Worm (Caenorhabditis elegans): ENCODE results near the gene vps-39.
"Not testable (repeated sequence)": the region's sequence is repeated elsewhere in the genome, so short reads cannot be mapped to it uniquely, and the experiment has no call there.

DNA sequence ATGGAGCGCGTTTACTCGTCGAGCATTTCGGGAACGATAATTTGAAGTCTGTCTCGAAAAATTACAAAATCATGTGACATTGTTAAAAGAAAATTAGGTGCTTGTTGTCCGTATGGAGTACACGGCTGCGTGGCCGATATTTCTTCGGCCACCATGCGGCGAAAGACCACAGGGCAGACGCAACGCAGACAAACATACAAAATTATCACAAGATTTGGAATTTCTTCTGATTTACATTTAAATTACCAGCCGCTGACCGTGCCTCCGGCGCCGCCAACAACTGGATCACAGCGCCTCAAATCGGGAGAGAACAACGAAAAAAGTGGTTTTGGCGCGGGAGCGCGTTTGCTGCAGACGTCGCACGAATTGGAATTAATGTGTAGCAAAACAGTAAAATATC is 16.9 kb upstream of the vps-39 start:
- not testable (repeated sequence) for TF ChIP-seq sea-2 (GFP tag; optimal IDR thresholded peaks at IDR 0.05); ztf-11 (tag; optimal IDR thresholded peaks at IDR 0.05); nhr-67 (tag; optimal IDR thresholded peaks at IDR 0.05); ama-1 (optimal IDR thresholded peaks at IDR 0.05); aly-2 (tag; optimal IDR thresholded peaks at IDR 0.05)
- TF ChIP-seq nhr-76 (tag; optimal IDR thresholded peaks at IDR 0.05), result peak; percentile 10
- peak; percentile 52 for TF ChIP-seq elt-1 (tag; optimal IDR thresholded peaks at IDR 0.05)
- peak; percentile 87 for TF ChIP-seq nfya-1 (tag; optimal IDR thresholded peaks at IDR 0.05; ENCODE audit: insufficient read depth)
- peak; percentile 39 for TF ChIP-seq nhr-77 (tag; optimal IDR thresholded peaks at IDR 0.05)
- TF ChIP-seq lin-39 (tag; optimal IDR thresholded peaks at IDR 0.05), result peak; percentile 94
- TF ChIP-seq nhr-25 (tag; optimal IDR thresholded peaks at IDR 0.05), result peak; percentile 96
- TF ChIP-seq snpc-4 (tag; optimal IDR thresholded peaks at IDR 0.05), result peak; percentile 93
- peak; percentile 39 for TF ChIP-seq unc-62 (GFP tag; optimal IDR thresholded peaks at IDR 0.05)
